Fruit fly (Drosophila melanogaster) whole organism, prepupa: ENCODE results near the gene tex.

Experiments used
- OdsH ChIP-seq: fragments of 200-800 bp; sonication (Bioruptor generic); optimal IDR thresholded peaks from 3 replicates; lab custom pipeline; 2016; ENCODE audit warnings: missing biosample characterization, missing genetic modification characterization
- fd85E ChIP-seq: fragments of 200-800 bp; sonication (Bioruptor generic); optimal IDR thresholded peaks from 3 replicates; lab custom pipeline; 2016; ENCODE audit warnings: missing biosample characterization, missing genetic modification characterization

DNA sequence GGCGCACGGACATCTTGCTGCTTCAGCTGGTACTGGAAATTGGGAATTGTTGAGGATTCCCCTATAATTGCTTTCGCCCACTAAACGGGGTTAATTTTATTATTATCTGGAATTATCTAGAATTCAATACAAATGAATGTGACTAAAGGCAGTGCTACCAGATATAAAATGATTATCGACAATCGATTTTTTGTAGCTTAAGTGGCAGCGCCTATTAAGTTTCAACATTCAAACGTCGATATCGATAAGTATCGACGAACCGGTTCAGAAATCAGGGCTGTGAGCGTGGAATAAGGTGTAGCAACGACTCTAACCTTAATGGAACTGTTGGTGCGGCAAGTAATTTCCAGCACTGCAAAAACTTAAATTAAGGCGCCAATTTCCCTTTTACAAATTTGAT lies 3.3 kb downstream of the tex start, which contains the start of gene Sgt1:
- TF ChIP-seq fd85E (GFP tag; lab: Kevin White, UChicago) (no peak), OdsH (GFP tag; lab: Kevin White, UChicago) (no peak)
